Worm (Caenorhabditis elegans) whole organism, L2 larva: Measurements from ENCODE around the gene R151.2.

ENCODE experiments used
- C34F6.9 ChIP-seq: fragments of 150-350 bp; optimal IDR thresholded peaks from 2 replicates; lab custom pipeline; 2014; ENCODE audit warnings: missing biosample characterization, missing genetic modification characterization
- F13H6.1 ChIP-seq: sonication (generic microtip); optimal IDR thresholded peaks from 2 replicates; lab custom pipeline; 2016; ENCODE audit warnings: missing genetic modification characterization, missing compliant biosample characterization
- R02D3.7 ChIP-seq: fragments of 150-350 bp; optimal IDR thresholded peaks from 2 replicates; lab custom pipeline; 2014; ENCODE audit warnings: missing biosample characterization, missing genetic modification characterization
- Y55F3AM.14 ChIP-seq: fragments of 200-800 bp; sonication (Bioruptor generic); optimal IDR thresholded peaks from 2 replicates; lab custom pipeline; 2018; ENCODE audit warnings: mild to moderate bottlenecking, missing genetic modification characterization, missing compliant biosample characterization
- ZK546.5 ChIP-seq: sonication (generic microtip); optimal IDR thresholded peaks from 2 replicates; lab custom pipeline; 2017; ENCODE audit warnings: missing biosample characterization, missing genetic modification characterization
- alr-1 ChIP-seq: fragments of 150-350 bp; optimal IDR thresholded peaks from 2 replicates; lab custom pipeline; 2014; ENCODE audit warnings: missing biosample characterization, missing genetic modification characterization
- aly-2 ChIP-seq: fragments of 150-350 bp; optimal IDR thresholded peaks from 2 replicates; lab custom pipeline; 2014; ENCODE audit warnings: missing biosample characterization, missing genetic modification characterization
- ama-1 ChIP-seq: fragments of 150-350 bp; optimal IDR thresholded peaks from 2 replicates; lab custom pipeline; 2018; ENCODE audit warnings: inconsistent platforms
- blmp-1 ChIP-seq: sonication (generic microtip); optimal IDR thresholded peaks from 2 replicates; lab custom pipeline; 2017; ENCODE audit warnings: missing genetic modification characterization, mild to moderate bottlenecking, missing compliant biosample characterization, antibody characterized with exemption, moderate library complexity; ENCODE audit not compliant: insufficient read depth
- ceh-16 ChIP-seq: fragments of 150-350 bp; optimal IDR thresholded peaks from 2 replicates; lab custom pipeline; 2014; ENCODE audit warnings: missing biosample characterization, missing genetic modification characterization
- ceh-82 ChIP-seq: fragments of 150-350 bp; optimal IDR thresholded peaks from 2 replicates; lab custom pipeline; 2014; ENCODE audit warnings: missing biosample characterization, missing genetic modification characterization
- crh-2 ChIP-seq: sonication (generic microtip); optimal IDR thresholded peaks from 2 replicates; lab custom pipeline; 2017; ENCODE audit warnings: missing biosample characterization, missing genetic modification characterization
- dmd-4 ChIP-seq: sonication (generic microtip); optimal IDR thresholded peaks from 2 replicates; lab custom pipeline; 2017; ENCODE audit warnings: missing biosample characterization, missing genetic modification characterization
- egl-27 ChIP-seq: sonication (generic microtip); optimal IDR thresholded peaks from 3 replicates; lab custom pipeline; 2017; ENCODE audit warnings: missing biosample characterization, missing genetic modification reagents, missing genetic modification characterization
- elt-1 ChIP-seq: fragments of 150-350 bp; optimal IDR thresholded peaks from 2 replicates; lab custom pipeline; 2014; ENCODE audit warnings: missing biosample characterization, missing genetic modification characterization
- elt-3 ChIP-seq: sonication (generic microtip); optimal IDR thresholded peaks from 2 replicates; lab custom pipeline; 2017; ENCODE audit warnings: missing biosample characterization, missing genetic modification characterization
- fos-1 ChIP-seq: fragments of 150-350 bp; optimal IDR thresholded peaks from 2 replicates; lab custom pipeline; 2014; ENCODE audit warnings: missing biosample characterization, missing genetic modification characterization
- gmeb-1 ChIP-seq: fragments of 150-350 bp; optimal IDR thresholded peaks from 2 replicates; lab custom pipeline; 2014; ENCODE audit warnings: missing biosample characterization, missing genetic modification characterization
- lin-11 ChIP-seq: fragments of 150-350 bp; sonication (generic microtip); optimal IDR thresholded peaks from 2 replicates; lab custom pipeline; 2014; ENCODE audit warnings: missing biosample characterization, missing genetic modification characterization, inconsistent platforms, mixed read lengths
- lin-13 ChIP-seq: fragments of 150-350 bp; optimal IDR thresholded peaks from 2 replicates; lab custom pipeline; 2014; ENCODE audit warnings: missing biosample characterization, missing genetic modification reagents, missing genetic modification characterization
- lin-39 ChIP-seq: fragments of 150-350 bp; optimal IDR thresholded peaks from 2 replicates; lab custom pipeline; 2014; ENCODE audit warnings: missing biosample characterization, missing genetic modification reagents, missing genetic modification characterization
- lsy-2 ChIP-seq, 2 experiments: fragments of 150-350 bp in 1 of 2; sonication (generic microtip) in 1 of 2; optimal IDR thresholded peaks; 2 replicates each; lab custom pipeline; 2014 to 2017; ENCODE audit warnings: missing biosample characterization in 2 of 2, missing genetic modification characterization in 2 of 2
- mbf-1 ChIP-seq: sonication (generic microtip); optimal IDR thresholded peaks from 2 replicates; lab custom pipeline; 2017; ENCODE audit warnings: missing biosample characterization, missing genetic modification characterization
- mdl-1 ChIP-seq, 2 experiments: fragments of 150-350 bp in 1 of 2; sonication (generic microtip) in 1 of 2; optimal IDR thresholded peaks; 2 replicates each; lab custom pipeline; 2017; ENCODE audit warnings: missing biosample characterization in 2 of 2, missing genetic modification characterization in 2 of 2
- nhr-10 ChIP-seq: sonication (generic microtip); optimal IDR thresholded peaks from 2 replicates; lab custom pipeline; 2017; ENCODE audit warnings: missing biosample characterization, missing genetic modification characterization
- nhr-11 ChIP-seq: fragments of 150-350 bp; optimal IDR thresholded peaks from 2 replicates; lab custom pipeline; 2014; ENCODE audit warnings: missing biosample characterization, missing genetic modification characterization
- nhr-12 ChIP-seq: fragments of 150-350 bp; optimal IDR thresholded peaks from 2 replicates; lab custom pipeline; 2014; ENCODE audit warnings: missing biosample characterization, missing genetic modification characterization
- nhr-129 ChIP-seq: fragments of 150-350 bp; optimal IDR thresholded peaks from 2 replicates; lab custom pipeline; 2014; ENCODE audit warnings: missing biosample characterization, missing genetic modification characterization
- nhr-21 ChIP-seq: fragments of 150-350 bp; optimal IDR thresholded peaks from 2 replicates; lab custom pipeline; 2014; ENCODE audit warnings: missing biosample characterization, missing genetic modification characterization
- nhr-23 ChIP-seq: fragments of 150-350 bp; optimal IDR thresholded peaks from 2 replicates; lab custom pipeline; 2014; ENCODE audit warnings: missing biosample characterization, missing genetic modification reagents, missing genetic modification characterization
- nhr-237 ChIP-seq: fragments of 150-350 bp; optimal IDR thresholded peaks from 2 replicates; lab custom pipeline; 2014; ENCODE audit warnings: missing biosample characterization, missing genetic modification characterization
- nhr-25 ChIP-seq: fragments of 150-350 bp; sonication (generic microtip); optimal IDR thresholded peaks from 3 replicates; lab custom pipeline; 2014; ENCODE audit warnings: missing biosample characterization, missing genetic modification characterization
- nhr-6 ChIP-seq: fragments of 150-350 bp; optimal IDR thresholded peaks from 2 replicates; lab custom pipeline; 2014; ENCODE audit warnings: missing biosample characterization, missing genetic modification characterization
- nhr-77 ChIP-seq: fragments of 150-350 bp; optimal IDR thresholded peaks from 2 replicates; lab custom pipeline; 2014; ENCODE audit warnings: missing biosample characterization, missing genetic modification characterization
- peb-1 ChIP-seq: fragments of 150-350 bp; optimal IDR thresholded peaks from 2 replicates; lab custom pipeline; 2014; ENCODE audit warnings: missing biosample characterization, missing genetic modification characterization
- sem-4 ChIP-seq: fragments of 150-350 bp; optimal IDR thresholded peaks from 2 replicates; lab custom pipeline; 2014; ENCODE audit warnings: missing biosample characterization, missing genetic modification reagents, missing genetic modification characterization
- skn-1 ChIP-seq: sonication (generic microtip); optimal IDR thresholded peaks from 2 replicates; lab custom pipeline; 2017; ENCODE audit warnings: missing biosample characterization, missing genetic modification characterization
- sma-3 ChIP-seq: sonication (generic microtip); optimal IDR thresholded peaks from 2 replicates; lab custom pipeline; 2016; ENCODE audit warnings: missing genetic modification reagents, missing genetic modification characterization, missing compliant biosample characterization
- snpc-4 ChIP-seq: fragments of 150-350 bp; optimal IDR thresholded peaks from 2 replicates; lab custom pipeline; 2014; ENCODE audit warnings: missing biosample characterization, missing genetic modification characterization
- unc-39 ChIP-seq: fragments of 150-350 bp; optimal IDR thresholded peaks from 2 replicates; lab custom pipeline; 2014; ENCODE audit warnings: missing biosample characterization, missing genetic modification characterization
- unc-55 ChIP-seq: fragments of 150-350 bp; sonication (generic microtip); optimal IDR thresholded peaks from 3 replicates; lab custom pipeline; 2014; ENCODE audit warnings: missing biosample characterization, missing genetic modification reagents, missing genetic modification characterization
- unc-62 ChIP-seq: fragments of 150-350 bp; optimal IDR thresholded peaks from 2 replicates; lab custom pipeline; 2014; ENCODE audit warnings: missing biosample characterization, missing genetic modification reagents, missing genetic modification characterization
- zag-1 ChIP-seq: fragments of 150-350 bp; optimal IDR thresholded peaks from 2 replicates; lab custom pipeline; 2014; ENCODE audit warnings: missing biosample characterization, missing genetic modification characterization
- ztf-1 ChIP-seq: fragments of 200-800 bp; sonication (Bioruptor generic); conservative IDR thresholded peaks from 2 replicates; pipeline ENCODE4 v1.3.6; 2022; ENCODE audit warnings: missing genetic modification characterization, missing compliant biosample characterization
- ztf-4 ChIP-seq: fragments of 150-350 bp; optimal IDR thresholded peaks from 2 replicates; lab custom pipeline; 2014; ENCODE audit warnings: missing biosample characterization, missing genetic modification characterization

The R151.2 gene

ce11 chrIII:7229687-7230086 is 19.9 kb downstream of the R151.2 start, which contains the start of gene R151.8:
Gene R151.8, minus strand, starts transcription at chrIII:7229787.
- no peak for TF ChIP-seq lin-11 (tag; lab: Kevin White, UChicago)
- no peak for TF ChIP-seq Y55F3AM.14
- no peak for TF ChIP-seq nhr-11 (tag; lab: Kevin White, UChicago)
- TF ChIP-seq lin-13, result no peak
- no peak for TF ChIP-seq nhr-77 (tag; lab: Kevin White, UChicago)
- TF ChIP-seq nhr-237, result no peak
- no peak for TF ChIP-seq elt-3
- no peak for TF ChIP-seq lin-39
- no peak for TF ChIP-seq ztf-4 (tag; lab: Kevin White, UChicago)
- no peak for TF ChIP-seq nhr-23 (tag; lab: Kevin White, UChicago)
- TF ChIP-seq blmp-1, result no peak
- no peak for TF ChIP-seq zag-1
- no peak for TF ChIP-seq egl-27 (tag; lab: Kevin White, UChicago)

ce11 chrIII:7230841-7231240 is 21.1 kb downstream of the R151.2 start, which contains the start of gene R151.10:
Gene R151.10, minus strand, starts transcription at chrIII:7230941.
- TF ChIP-seq peb-1 (tag; lab: Kevin White, UChicago) (no peak), R02D3.7 (tag; lab: Kevin White, UChicago) (no peak), ceh-16 (tag; lab: Kevin White, UChicago) (no peak), fos-1 (no peak), blmp-1 (no peak), nhr-129 (tag; lab: Kevin White, UChicago) (no peak), nhr-237 (no peak), unc-62 (no peak), ztf-4 (tag; lab: Kevin White, UChicago) (no peak), lsy-2 (tag; optimal IDR thresholded peaks at IDR 0.05; lab: Kevin White, UChicago) (no peak), nhr-11 (tag; lab: Kevin White, UChicago) (no peak), lin-39 (no peak), elt-1 (tag; lab: Kevin White, UChicago) (no peak), nhr-10 (tag; lab: Kevin White, UChicago) (no peak), snpc-4 (no peak), Y55F3AM.14 (no peak), unc-55 (GFP tag; lab: Kevin White, UChicago) (no peak), mdl-1 (tag; optimal IDR thresholded peaks at IDR 0.05; lab: Kevin White, UChicago) (no peak), ztf-1 (GFP tag; lab: Robert Waterston, UW) (no peak), ZK546.5 (tag; lab: Kevin White, UChicago) (no peak)

ce11 chrIII:7232782-7233181 is 23.0 kb downstream of the R151.2 start, which contains the start of gene adr-2:
Gene adr-2, minus strand, starts transcription at chrIII:7232882.
- TF ChIP-seq gmeb-1, result no peak
- no peak for TF ChIP-seq aly-2
- no peak for TF ChIP-seq ceh-82
- TF ChIP-seq alr-1 (tag; lab: Kevin White, UChicago), result no peak
- no peak for TF ChIP-seq skn-1 (tag; lab: Kevin White, UChicago)
- TF ChIP-seq snpc-4, result no peak
- no peak for TF ChIP-seq zag-1
- no peak for TF ChIP-seq C34F6.9 (tag; lab: Kevin White, UChicago)
- no peak for TF ChIP-seq sem-4 (tag; lab: Kevin White, UChicago)
- no peak for TF ChIP-seq blmp-1
- no peak for TF ChIP-seq sma-3 (GFP tag; lab: Kevin White, UChicago)
- no peak for TF ChIP-seq F13H6.1 (tag; lab: Kevin White, UChicago)
- no peak for TF ChIP-seq nhr-129 (tag; lab: Kevin White, UChicago)
- no peak for TF ChIP-seq nhr-6
- TF ChIP-seq nhr-25, result no peak
- no peak for TF ChIP-seq lsy-2 (tag; optimal IDR thresholded peaks at IDR 0.05; lab: Kevin White, UChicago)
- TF ChIP-seq nhr-21, result no peak
- no peak for TF ChIP-seq ztf-1 (GFP tag; lab: Robert Waterston, UW)

- TF ChIP-seq nhr-77 (tag; lab: Kevin White, UChicago), result no peak
- peak; percentile 36 for TF ChIP-seq sem-4 (tag; lab: Kevin White, UChicago)
- TF ChIP-seq sma-3 (GFP tag; lab: Kevin White, UChicago), result peak; percentile 58
- peak; percentile 67 for TF ChIP-seq crh-2 (tag; lab: Kevin White, UChicago)
- no peak for TF ChIP-seq nhr-11 (tag; lab: Kevin White, UChicago)
- TF ChIP-seq ZK546.5 (tag; lab: Kevin White, UChicago), result no peak
- TF ChIP-seq egl-27 (tag; lab: Kevin White, UChicago), result peak; percentile 59
- peak; percentile 79 for TF ChIP-seq C34F6.9 (tag; lab: Kevin White, UChicago)
- peak; percentile 54 for TF ChIP-seq lin-11 (tag; lab: Kevin White, UChicago)
- no peak for TF ChIP-seq R02D3.7 (tag; lab: Kevin White, UChicago)
- peak; percentile 43 for TF ChIP-seq nhr-129 (tag; lab: Kevin White, UChicago)
- no peak for TF ChIP-seq nhr-10 (tag; lab: Kevin White, UChicago)
- TF ChIP-seq ama-1, result no peak
- no peak for TF ChIP-seq Y55F3AM.14
- TF ChIP-seq nhr-23 (tag; lab: Kevin White, UChicago), result no peak
- no peak for TF ChIP-seq dmd-4 (tag; lab: Kevin White, UChicago)
- TF ChIP-seq lin-39, result no peak
- TF ChIP-seq elt-3, result no peak
- peak; percentile 59 for TF ChIP-seq ztf-4 (tag; lab: Kevin White, UChicago)
- peak; percentile 7 for TF ChIP-seq fos-1
- no peak for TF ChIP-seq unc-39
- TF ChIP-seq snpc-4, result peak; percentile 74
- peak; percentile 54 for TF ChIP-seq nhr-21
- TF ChIP-seq lin-13, result peak; percentile 60
- no peak for TF ChIP-seq zag-1
- TF ChIP-seq mbf-1 (tag; lab: Kevin White, UChicago), result no peak
- peak; percentile 40 for TF ChIP-seq F13H6.1 (tag; lab: Kevin White, UChicago)
- TF ChIP-seq lsy-2 (tag; optimal IDR thresholded peaks at IDR 0.05; lab: Kevin White, UChicago), result peak; percentile 61 to 86
- no peak for TF ChIP-seq nhr-12
- TF ChIP-seq gmeb-1, result peak; percentile 75
- TF ChIP-seq unc-55 (GFP tag; lab: Kevin White, UChicago), result no peak
- no peak for TF ChIP-seq alr-1 (tag; lab: Kevin White, UChicago)
- TF ChIP-seq nhr-25, result peak; percentile 69
Observed at ce11 chrIII:7234148-7234547, 24.4 kb downstream of the R151.2 start, which contains the start of gene ndus-8. Gene ndus-8, minus strand, starts transcription at chrIII:7234202.
